Fruit fly (Drosophila melanogaster): ENCODE results near the gene CG10646.
A peak's percentile ranks its signal among the peaks of the same experiment; 100 is the strongest.

Gene CG10646

dm6 chr3L:12526433-12527113 lies 22.9 kb upstream of the CG10646 start, which contains the start of gene eIF2beta (continued):
- TF ChIP-seq CG14860 (GFP tag; IDR thresholded peaks at IDR 0.05; ENCODE audit: partially characterized antibody): no peak
- TF ChIP-seq crp (GFP tag; optimal IDR thresholded peaks at IDR 0.05): peak in 1 of 2 experiments; percentile 1
- no peak for TF ChIP-seq CG42726 (GFP tag; IDR thresholded peaks at IDR 0.05; ENCODE audit: partially characterized antibody)
- peak; percentile 80 for TF ChIP-seq trem (tag; optimal IDR thresholded peaks at IDR 0.05)
- no peak for TF ChIP-seq CG2129 (GFP tag; IDR thresholded peaks at IDR 0.05; ENCODE audit: partially characterized antibody)
- TF ChIP-seq kah (GFP tag; optimal IDR thresholded peaks at IDR 0.05): peak; percentile 43
- TF ChIP-seq CG9437 (GFP tag; optimal IDR thresholded peaks at IDR 0.05): no peak
- no peak for TF ChIP-seq Dip3 (GFP tag; optimal IDR thresholded peaks at IDR 0.05)
- TF ChIP-seq Hand (GFP tag; optimal IDR thresholded peaks at IDR 0.05): no peak
- TF ChIP-seq Dek (tag; optimal IDR thresholded peaks at IDR 0.05): no peak
- TF ChIP-seq Dp (GFP tag; optimal IDR thresholded peaks at IDR 0.05): peak; percentile 31
- TF ChIP-seq amos (GFP tag; IDR thresholded peaks at IDR 0.05; ENCODE audit: partially characterized antibody): no peak
- no peak for TF ChIP-seq gt (GFP tag; IDR thresholded peaks at IDR 0.05)
- peak; percentile 9 to 30 for TF ChIP-seq chif (GFP tag; optimal IDR thresholded peaks at IDR 0.05)
- peak; percentile 5 for TF ChIP-seq phol (tag; optimal IDR thresholded peaks at IDR 0.05)
- TF ChIP-seq al (GFP tag; IDR thresholded peaks at IDR 0.05): no peak
- peak; percentile 38 for TF ChIP-seq ac (GFP tag; optimal IDR thresholded peaks at IDR 0.05)
- TF ChIP-seq Mad (GFP tag; optimal IDR thresholded peaks at IDR 0.05): no peak
- no peak for TF ChIP-seq Ets97D (GFP tag; optimal IDR thresholded peaks at IDR 0.05)
- TF ChIP-seq Dip2 (GFP tag; IDR thresholded peaks at IDR 0.05): no peak
- TF ChIP-seq E2f1 (GFP tag; IDR thresholded peaks at IDR 0.05): no peak
- TF ChIP-seq CG6689 (GFP tag; IDR thresholded peaks at IDR 0.05): no peak
- no peak; the same call in 1 of the 2 replicates for TF ChIP-seq Adf1 (GFP tag; IDR thresholded peaks at IDR 0.05)
- TF ChIP-seq CG7928 (GFP tag; optimal IDR thresholded peaks at IDR 0.05): no peak
- 0 out of 2 replicates have a peak, but pooled peaks have one; percentile 8 for TF ChIP-seq sim (GFP tag; IDR thresholded peaks at IDR 0.05)
- no peak for TF ChIP-seq CG3065 (GFP tag; optimal IDR thresholded peaks at IDR 0.05)
- TF ChIP-seq sug (tag; optimal IDR thresholded peaks at IDR 0.05): peak; percentile 4
- TF ChIP-seq Ada2b (GFP tag; IDR thresholded peaks at IDR 0.05): no peak
- no peak for TF ChIP-seq tup (GFP tag; optimal IDR thresholded peaks at IDR 0.05)
- TF ChIP-seq sisA (GFP tag; IDR thresholded peaks at IDR 0.05): no peak
- TF ChIP-seq Fer1 (GFP tag; optimal IDR thresholded peaks at IDR 0.05): peak; percentile 64
- peak; percentile 25; the same call in 1 of the 2 replicates for TF ChIP-seq Rfx (GFP tag; IDR thresholded peaks at IDR 0.05)
- peak; percentile 12 for TF ChIP-seq gro (GFP tag; optimal IDR thresholded peaks at IDR 0.05)
- TF ChIP-seq CG13296 (GFP tag; optimal IDR thresholded peaks at IDR 0.05): peak; percentile 64
- no peak for TF ChIP-seq zen (tag; optimal IDR thresholded peaks at IDR 0.05)
- TF ChIP-seq sob (GFP tag; IDR thresholded peaks at IDR 0.05): no peak
- TF ChIP-seq salm (tag; optimal IDR thresholded peaks at IDR 0.05): no peak
- TF ChIP-seq sima (GFP tag; optimal IDR thresholded peaks at IDR 0.05): no peak
- no peak for TF ChIP-seq Doc2 (GFP tag; IDR thresholded peaks at IDR 0.05)
- peak; percentile 26 for TF ChIP-seq CG17802 (tag; optimal IDR thresholded peaks at IDR 0.05)
- no peak for TF ChIP-seq Hey (tag; optimal IDR thresholded peaks at IDR 0.05)
- TF ChIP-seq CG13775 (GFP tag; optimal IDR thresholded peaks at IDR 0.05): peak; percentile 38
- TF ChIP-seq ems (GFP tag; optimal IDR thresholded peaks at IDR 0.05): no peak
- no peak for TF ChIP-seq Dref (GFP tag; IDR thresholded peaks at IDR 0.05)
- no peak for TF ChIP-seq eve (GFP tag; optimal IDR thresholded peaks at IDR 0.05)
- peak; percentile 46 for TF ChIP-seq stwl (tag; optimal IDR thresholded peaks at IDR 0.05)
- peak; percentile 35 for TF ChIP-seq CG30020 (tag; optimal IDR thresholded peaks at IDR 0.05)
- peak; percentile 65 for TF ChIP-seq CG4424 (GFP tag; optimal IDR thresholded peaks at IDR 0.05)
- peak; percentile 44 for TF ChIP-seq CG12391 (tag; optimal IDR thresholded peaks at IDR 0.05)
- no peak for TF ChIP-seq CG34224 (GFP tag; IDR thresholded peaks at IDR 0.05; ENCODE audit: partially characterized antibody)
